Fruit fly (Drosophila melanogaster) whole organism, embryonic: ENCODE results near the gene ppl.

Experiments
- Bgb ChIP-seq: fragments of 200-800 bp; sonication (Bioruptor generic); IDR thresholded peaks from 2 replicates; pipeline ENCODE4 v1.3.6; 2022; ENCODE audit warnings: missing biosample characterization, missing genetic modification characterization; ENCODE audit not compliant: partially characterized antibody
- CG10654 ChIP-seq: fragments of 200-800 bp; sonication (Bioruptor generic); optimal IDR thresholded peaks from 2 replicates; lab custom pipeline; 2016; ENCODE audit warnings: missing biosample characterization, missing genetic modification characterization
- CG12391 ChIP-seq: fragments of 200-800 bp; sonication (Bioruptor generic); optimal IDR thresholded peaks from 3 replicates; lab custom pipeline; 2018; ENCODE audit warnings: missing biosample characterization, mild to moderate bottlenecking, missing genetic modification characterization, moderate library complexity
- CG13287 ChIP-seq: fragments of 200-800 bp; sonication (Bioruptor generic); IDR thresholded peaks from 2 replicates; pipeline ENCODE4 v1.3.6; 2022; ENCODE audit warnings: missing biosample characterization, missing genetic modification characterization; ENCODE audit not compliant: partially characterized antibody
- CG13296 ChIP-seq: fragments of 200-800 bp; sonication (Bioruptor generic); optimal IDR thresholded peaks from 3 replicates; lab custom pipeline; 2018; ENCODE audit warnings: missing biosample characterization, mild to moderate bottlenecking, missing genetic modification characterization
- CG15601 ChIP-seq: fragments of 200-800 bp; sonication (Bioruptor generic); optimal IDR thresholded peaks from 3 replicates; lab custom pipeline; 2019; ENCODE audit warnings: missing biosample characterization, mild to moderate bottlenecking, missing genetic modification characterization, moderate library complexity
- CG15696 ChIP-seq: fragments of 200-800 bp; sonication (Bioruptor generic); optimal IDR thresholded peaks from 2 replicates; lab custom pipeline; 2019; ENCODE audit warnings: missing biosample characterization, mild to moderate bottlenecking, missing genetic modification characterization, moderate library complexity
- CG16863 ChIP-seq: fragments of 200-800 bp; sonication (Bioruptor generic); optimal IDR thresholded peaks from 3 replicates; lab custom pipeline; 2016; ENCODE audit warnings: missing biosample characterization, missing genetic modification characterization
- CG17328 ChIP-seq: fragments of 200-800 bp; sonication (Bioruptor generic); IDR thresholded peaks from 2 replicates; pipeline ENCODE4 v1.3.6; 2022; ENCODE audit warnings: missing biosample characterization, missing genetic modification characterization
- CG17612 ChIP-seq: fragments of 200-800 bp; sonication (Bioruptor generic); IDR thresholded peaks from 2 replicates; pipeline ENCODE4 v1.3.6; 2022; ENCODE audit warnings: missing biosample characterization, missing genetic modification characterization
- CG1792 ChIP-seq: fragments of 200-800 bp; sonication (Bioruptor generic); optimal IDR thresholded peaks from 2 replicates; lab custom pipeline; 2016; ENCODE audit warnings: missing biosample characterization, missing genetic modification characterization
- CG18599 ChIP-seq: fragments of 200-800 bp; sonication (Bioruptor generic); optimal IDR thresholded peaks from 3 replicates; lab custom pipeline; 2017; ENCODE audit warnings: missing biosample characterization, missing genetic modification characterization, mild to moderate bottlenecking, moderate library complexity, missing genetic modification reagents
- CG31441 ChIP-seq: fragments of 200-800 bp; sonication (Bioruptor generic); IDR thresholded peaks from 2 replicates; pipeline ENCODE4 v1.3.6; 2022; ENCODE audit warnings: missing biosample characterization, missing genetic modification characterization
- CG3726 ChIP-seq: fragments of 200-800 bp; sonication (Bioruptor generic); IDR thresholded peaks from 3 replicates; pipeline ENCODE4, ENCODE4 v1.3.6; 2022; ENCODE audit warnings: missing biosample characterization, missing genetic modification characterization
- CG7271 ChIP-seq: fragments of 200-800 bp; sonication (Bioruptor generic); optimal IDR thresholded peaks from 2 replicates; lab custom pipeline; 2018; ENCODE audit warnings: missing biosample characterization, mild to moderate bottlenecking, missing genetic modification characterization, moderate library complexity
- CG7357 ChIP-seq: fragments of 200-800 bp; sonication (Bioruptor generic); IDR thresholded peaks from 3 replicates; pipeline ENCODE4 v1.3.6; 2022; ENCODE audit warnings: missing biosample characterization, missing genetic modification characterization
- CG7839 ChIP-seq: fragments of 200-800 bp; sonication (Bioruptor generic); optimal IDR thresholded peaks from 3 replicates; lab custom pipeline; 2018; ENCODE audit warnings: missing biosample characterization, mild to moderate bottlenecking, missing genetic modification characterization, moderate library complexity
- CG7987 ChIP-seq: fragments of 200-800 bp; sonication (Bioruptor generic); optimal IDR thresholded peaks from 2 replicates; lab custom pipeline; 2018; ENCODE audit warnings: missing biosample characterization, mild to moderate bottlenecking, missing genetic modification characterization, moderate library complexity
- CG8765 ChIP-seq: fragments of 200-800 bp; sonication (Bioruptor generic); IDR thresholded peaks from 2 replicates; pipeline ENCODE4 v1.3.6; 2022; ENCODE audit warnings: missing biosample characterization, missing genetic modification characterization
- CG9215 ChIP-seq: fragments of 200-800 bp; sonication (Bioruptor generic); IDR thresholded peaks from 2 replicates; pipeline ENCODE4 v1.3.6; 2022; ENCODE audit warnings: missing biosample characterization, missing genetic modification characterization
- CG9437 ChIP-seq: fragments of 200-800 bp; sonication (Bioruptor generic); optimal IDR thresholded peaks from 2 replicates; lab custom pipeline; 2018; ENCODE audit warnings: missing biosample characterization, mild to moderate bottlenecking, missing genetic modification characterization
- D ChIP-seq, 2 experiments: fragments of 200-800 bp in 1 of 2; fragments of >200 bp in 1 of 2; sonication (Bioruptor generic) in 1 of 2; optimal IDR thresholded peaks; 2 replicates in 1 of 2; 3 replicates in 1 of 2; lab custom pipeline; 2017; ENCODE audit warnings: mild to moderate bottlenecking in 1 of 2, missing biosample characterization in 1 of 2, missing genetic modification characterization in 1 of 2, missing genetic modification reagents in 1 of 2
- Dad ChIP-seq: fragments of 200-800 bp; sonication (Bioruptor generic); optimal IDR thresholded peaks from 3 replicates; lab custom pipeline; 2016; ENCODE audit warnings: missing biosample characterization, missing genetic modification characterization
- Dip2 ChIP-seq: fragments of 200-800 bp; sonication (Bioruptor generic); IDR thresholded peaks from 2 replicates; pipeline ENCODE4 v1.3.6; 2022; ENCODE audit warnings: missing biosample characterization, missing genetic modification characterization
- Elba2 ChIP-seq: fragments of 200-800 bp; sonication (Bioruptor generic); optimal IDR thresholded peaks from 3 replicates; lab custom pipeline; 2016; ENCODE audit warnings: missing biosample characterization, missing genetic modification characterization
- GATAe ChIP-seq: fragments of 200-800 bp; sonication (Bioruptor generic); conservative IDR thresholded peaks from 2 replicates; pipeline ENCODE4 v1.3.6; 2022; ENCODE audit warnings: missing biosample characterization, missing genetic modification characterization
- Gsc ChIP-seq: fragments of 200-800 bp; sonication (Bioruptor generic); IDR thresholded peaks from 2 replicates; pipeline ENCODE4 v1.3.6; 2022; ENCODE audit warnings: missing biosample characterization, missing genetic modification characterization
- Hmr ChIP-seq: fragments of 200-800 bp; sonication (Bioruptor generic); optimal IDR thresholded peaks from 3 replicates; lab custom pipeline; 2017; ENCODE audit warnings: mild to moderate bottlenecking, missing biosample characterization, missing genetic modification reagents, missing genetic modification characterization
- MBD-R2 ChIP-seq: fragments of 200-800 bp; sonication (Bioruptor generic); IDR thresholded peaks from 2 replicates; pipeline ENCODE4 v1.3.6; 2022; ENCODE audit warnings: missing biosample characterization, missing genetic modification characterization
- Meics ChIP-seq: fragments of 200-800 bp; sonication (Bioruptor generic); optimal IDR thresholded peaks from 2 replicates; lab custom pipeline; 2017; ENCODE audit warnings: missing biosample characterization, mild to moderate bottlenecking, missing genetic modification characterization
- Mrtf ChIP-seq: fragments of 200-800 bp; sonication (Bioruptor generic); IDR thresholded peaks from 3 replicates; pipeline ENCODE4 v1.3.6; 2022; ENCODE audit warnings: missing biosample characterization, missing genetic modification characterization
- Poxn ChIP-seq: fragments of 200-800 bp; sonication (Bioruptor generic); IDR thresholded peaks from 2 replicates; pipeline ENCODE4 v1.3.6; 2022; ENCODE audit warnings: missing biosample characterization, missing genetic modification characterization
- Rx ChIP-seq: fragments of 200-800 bp; sonication (Bioruptor generic); IDR thresholded peaks from 2 replicates; pipeline ENCODE4 v1.3.6; 2022; ENCODE audit warnings: missing biosample characterization, missing genetic modification characterization
- Sox100B ChIP-seq: fragments of 200-800 bp; sonication (Bioruptor generic); optimal IDR thresholded peaks from 3 replicates; lab custom pipeline; 2018; ENCODE audit warnings: missing biosample characterization, mild to moderate bottlenecking, missing genetic modification characterization
- Stat92E ChIP-seq, 3 experiments: fragments of >200 bp in 2 of 3; fragments of 200-800 bp in 1 of 3; sonication (Bioruptor generic) in 1 of 3; optimal IDR thresholded peaks; 2 replicates each; lab custom pipeline; 2017 to 2019; ENCODE audit warnings: missing biosample characterization in 3 of 3, missing genetic modification characterization in 3 of 3, mild to moderate bottlenecking in 1 of 3, moderate library complexity in 1 of 3
- Tbp ChIP-seq: fragments of >200 bp; optimal IDR thresholded peaks from 2 replicates; lab custom pipeline; 2018; ENCODE audit warnings: missing biosample characterization, missing genetic modification characterization
- ac ChIP-seq: fragments of 200-800 bp; sonication (Bioruptor generic); optimal IDR thresholded peaks from 3 replicates; lab custom pipeline; 2017; ENCODE audit warnings: missing biosample characterization, mild to moderate bottlenecking, missing genetic modification characterization
- ase ChIP-seq: fragments of 200-800 bp; sonication (Bioruptor generic); IDR thresholded peaks from 3 replicates; pipeline ENCODE4 v1.3.6; 2022; ENCODE audit warnings: missing biosample characterization, missing genetic modification characterization
- cad ChIP-seq: fragments of >200 bp; optimal IDR thresholded peaks from 2 replicates; lab custom pipeline; 2017; ENCODE audit warnings: missing biosample characterization, missing genetic modification characterization
- cas ChIP-seq: fragments of 200-800 bp; sonication (Bioruptor generic); IDR thresholded peaks from 2 replicates; pipeline ENCODE4 v1.3.6; 2022; ENCODE audit warnings: missing biosample characterization, missing genetic modification characterization
- ewg ChIP-seq: fragments of 200-800 bp; sonication (Bioruptor generic); optimal IDR thresholded peaks from 3 replicates; lab custom pipeline; 2017; ENCODE audit warnings: mild to moderate bottlenecking, missing biosample characterization, missing genetic modification reagents, missing genetic modification characterization
- h ChIP-seq: fragments of >200 bp; optimal IDR thresholded peaks from 2 replicates; lab custom pipeline; 2017
- hkb ChIP-seq, 2 experiments: fragments of 200-800 bp in 1 of 2; fragments of >200 bp in 1 of 2; sonication (Bioruptor generic) in 1 of 2; IDR thresholded peaks in 1 of 2; optimal IDR thresholded peaks in 1 of 2; 2 replicates each; pipeline versions ENCODE4 v1.3.6 to Lab custom; 2017 to 2022; ENCODE audit warnings: missing biosample characterization in 1 of 2, missing genetic modification characterization in 1 of 2
- maf-S ChIP-seq: fragments of 200-800 bp; sonication (Bioruptor generic); optimal IDR thresholded peaks from 2 replicates; lab custom pipeline; 2016; ENCODE audit warnings: missing biosample characterization, missing genetic modification characterization
- oc ChIP-seq: fragments of 200-800 bp; sonication (Bioruptor generic); optimal IDR thresholded peaks from 2 replicates; lab custom pipeline; 2018; ENCODE audit warnings: missing biosample characterization, mild to moderate bottlenecking, missing genetic modification characterization, moderate library complexity
- slou ChIP-seq: fragments of 200-800 bp; sonication (Bioruptor generic); optimal IDR thresholded peaks from 3 replicates; lab custom pipeline; 2016; ENCODE audit warnings: missing biosample characterization, missing genetic modification characterization
- stwl ChIP-seq: fragments of 200-800 bp; sonication (Bioruptor generic); optimal IDR thresholded peaks from 3 replicates; lab custom pipeline; 2018; ENCODE audit warnings: missing biosample characterization, mild to moderate bottlenecking, missing genetic modification characterization, moderate library complexity
- tio ChIP-seq: fragments of 200-800 bp; sonication (Bioruptor generic); optimal IDR thresholded peaks from 2 replicates; lab custom pipeline; 2017; ENCODE audit warnings: missing biosample characterization, missing genetic modification characterization, inconsistent platforms
- toy ChIP-seq: fragments of 200-800 bp; sonication (Bioruptor generic); IDR thresholded peaks from 2 replicates; pipeline ENCODE4 v1.3.6; 2022; ENCODE audit warnings: missing biosample characterization, missing genetic modification characterization
- yki ChIP-seq: fragments of >200 bp; optimal IDR thresholded peaks from 3 replicates; lab custom pipeline; 2018

Gene ppl

dm6 chr3L:21317416-21318259 lies 36.3 kb upstream of the ppl start, which contains the start of gene Pc (continued):
- TF ChIP-seq CG13296: no peak
- TF ChIP-seq Dip2 (GFP tag; lab: Robert Waterston, UW): no peak
- no peak for TF ChIP-seq tio (GFP tag; lab: Kevin White, UChicago)
- peak; percentile 89 for TF ChIP-seq CG13287 (GFP tag; lab: Robert Waterston, UW)
- no peak for TF ChIP-seq oc (tag; lab: Kevin White, UChicago)
- no peak for TF ChIP-seq CG8765 (GFP tag; lab: Robert Waterston, UW)
- peak; percentile 57 for TF ChIP-seq Hmr (GFP tag; lab: Kevin White, UChicago)
- TF ChIP-seq Rx (GFP tag; lab: Robert Waterston, UW): no peak
- TF ChIP-seq CG9215 (GFP tag; lab: Robert Waterston, UW): no peak
- no peak for TF ChIP-seq ac (GFP tag; lab: Kevin White, UChicago)
- TF ChIP-seq Poxn (GFP tag; lab: Robert Waterston, UW): no peak
- TF ChIP-seq CG7839: peak; percentile 9
- no peak for TF ChIP-seq CG9437 (GFP tag; lab: Kevin White, UChicago)
- no peak for TF ChIP-seq slou (GFP tag; lab: Kevin White, UChicago)
- no peak for TF ChIP-seq Meics (GFP tag; lab: Kevin White, UChicago)
- TF ChIP-seq ewg: no peak
- no peak for TF ChIP-seq yki (lab: Kevin White, UChicago)
- no peak for TF ChIP-seq CG18599
- no peak for TF ChIP-seq CG3726 (GFP tag; lab: Robert Waterston, UW)
- TF ChIP-seq CG31441: no peak
- TF ChIP-seq D (optimal IDR thresholded peaks at IDR 0.05; lab: Kevin White, UChicago): peak; percentile 43
- TF ChIP-seq D (GFP tag; optimal IDR thresholded peaks at IDR 0.05; lab: Kevin White, UChicago): no peak
- no peak for TF ChIP-seq CG10654 (GFP tag; lab: Kevin White, UChicago)
- TF ChIP-seq hkb (optimal IDR thresholded peaks at IDR 0.05; lab: Kevin White, UChicago): no peak
- no peak for TF ChIP-seq hkb (GFP tag; IDR thresholded peaks at IDR 0.05; lab: Robert Waterston, UW)
- no peak for TF ChIP-seq GATAe (GFP tag; lab: Robert Waterston, UW)
- no peak for TF ChIP-seq h
- no peak for TF ChIP-seq CG12391
- no peak for TF ChIP-seq CG7271 (tag; lab: Kevin White, UChicago)
- no peak for TF ChIP-seq CG1792 (GFP tag; lab: Kevin White, UChicago)
- no peak for TF ChIP-seq Stat92E (GFP tag; optimal IDR thresholded peaks at IDR 0.05; lab: Kevin White, UChicago)
- no peak for TF ChIP-seq toy (GFP tag; lab: Robert Waterston, UW)
- no peak for TF ChIP-seq CG15696 (tag; lab: Kevin White, UChicago)
- peak; percentile 40 for TF ChIP-seq cad (GFP tag; lab: Kevin White, UChicago)
- TF ChIP-seq Mrtf (GFP tag; lab: Robert Waterston, UW): no peak
- TF ChIP-seq ase: no peak
- TF ChIP-seq Tbp: no peak
- TF ChIP-seq CG15601 (tag; lab: Kevin White, UChicago): peak; percentile 32
- TF ChIP-seq Bgb (GFP tag; lab: Robert Waterston, UW): peak; percentile 93
- peak; percentile 1 for TF ChIP-seq Dad (GFP tag; lab: Kevin White, UChicago)
- no peak for TF ChIP-seq CG17328 (GFP tag; lab: Robert Waterston, UW)
- no peak for TF ChIP-seq Gsc
- TF ChIP-seq cas: no peak
- TF ChIP-seq maf-S: no peak
- peak; percentile 80 for TF ChIP-seq MBD-R2 (GFP tag; lab: Robert Waterston, UW)
- no peak for TF ChIP-seq Elba2 (GFP tag; lab: Kevin White, UChicago)
- no peak for TF ChIP-seq CG7357 (GFP tag; lab: Robert Waterston, UW)
- TF ChIP-seq CG16863 (GFP tag; lab: Kevin White, UChicago): no peak
- TF ChIP-seq Sox100B (GFP tag; lab: Kevin White, UChicago): no peak
- TF ChIP-seq CG17612 (GFP tag; lab: Robert Waterston, UW): no peak
- TF ChIP-seq stwl (tag; lab: Kevin White, UChicago): peak; percentile 89
- no peak for TF ChIP-seq CG7987 (GFP tag; lab: Kevin White, UChicago)
